Worm (Caenorhabditis elegans) whole organism, L3 larva: ENCODE measurements around the gene T10C6.7.

Source experiments
- R02D3.7 ChIP-seq: fragments of 150-350 bp; optimal IDR thresholded peaks from 2 replicates; lab custom pipeline; 2014; ENCODE audit warnings: missing biosample characterization, missing genetic modification characterization
- ZK546.5 ChIP-seq: sonication (generic microtip); optimal IDR thresholded peaks from 2 replicates; lab custom pipeline; 2017; ENCODE audit warnings: missing biosample characterization, missing genetic modification characterization
- aly-2 ChIP-seq: fragments of 150-350 bp; optimal IDR thresholded peaks from 2 replicates; lab custom pipeline; 2014; ENCODE audit warnings: missing biosample characterization, missing genetic modification characterization
- ceh-16 ChIP-seq: sonication (generic microtip); optimal IDR thresholded peaks from 2 replicates; lab custom pipeline; 2017; ENCODE audit warnings: missing biosample characterization, missing genetic modification characterization
- ceh-28 ChIP-seq: fragments of 150-350 bp; optimal IDR thresholded peaks from 2 replicates; lab custom pipeline; 2014; ENCODE audit warnings: missing biosample characterization, missing genetic modification reagents, missing genetic modification characterization
- ceh-82 ChIP-seq: fragments of 150-350 bp; optimal IDR thresholded peaks from 2 replicates; lab custom pipeline; 2014; ENCODE audit warnings: missing biosample characterization, missing genetic modification characterization
- daf-12 ChIP-seq: fragments of 150-350 bp; optimal IDR thresholded peaks from 2 replicates; lab custom pipeline; 2014; ENCODE audit warnings: missing biosample characterization, missing genetic modification reagents, missing genetic modification characterization
- egl-27 ChIP-seq: sonication (generic microtip); optimal IDR thresholded peaks from 4 replicates; lab custom pipeline; 2017; ENCODE audit warnings: missing biosample characterization, missing genetic modification reagents, missing genetic modification characterization
- egl-5 ChIP-seq: fragments of 150-350 bp; optimal IDR thresholded peaks from 2 replicates; lab custom pipeline; 2017; ENCODE audit warnings: missing biosample characterization, missing genetic modification reagents, missing genetic modification characterization, inconsistent platforms
- elt-1 ChIP-seq: fragments of 150-350 bp; optimal IDR thresholded peaks from 2 replicates; lab custom pipeline; 2014; ENCODE audit warnings: missing biosample characterization, missing genetic modification characterization
- elt-2 ChIP-seq: sonication (generic microtip); optimal IDR thresholded peaks from 2 replicates; lab custom pipeline; 2016; ENCODE audit warnings: missing genetic modification reagents, mild to moderate bottlenecking, missing genetic modification characterization, missing compliant biosample characterization
- elt-3 ChIP-seq, 3 experiments: fragments of 150-350 bp in 1 of 3; sonication (generic microtip) in 2 of 3; optimal IDR thresholded peaks; 2 replicates in 2 of 3; 4 replicates in 1 of 3; lab custom pipeline; 2014 to 2017; ENCODE audit warnings: missing biosample characterization in 3 of 3, missing genetic modification characterization in 3 of 3
- eor-1 ChIP-seq, 2 experiments: fragments of 150-350 bp; optimal IDR thresholded peaks; 2 replicates each; lab custom pipeline; 2014 to 2018; ENCODE audit warnings: missing biosample characterization in 2 of 2, missing genetic modification characterization in 2 of 2
- fkh-10 ChIP-seq: sonication (generic microtip); optimal IDR thresholded peaks from 2 replicates; lab custom pipeline; 2017; ENCODE audit warnings: missing biosample characterization, missing genetic modification reagents, missing genetic modification characterization
- fos-1 ChIP-seq: fragments of 150-350 bp; optimal IDR thresholded peaks from 2 replicates; lab custom pipeline; 2014; ENCODE audit warnings: missing biosample characterization, missing genetic modification characterization
- hmg-11 ChIP-seq: sonication (generic microtip); optimal IDR thresholded peaks from 2 replicates; lab custom pipeline; 2016; ENCODE audit warnings: missing genetic modification characterization, missing compliant biosample characterization
- jun-1 ChIP-seq: fragments of 150-350 bp; optimal IDR thresholded peaks from 2 replicates; lab custom pipeline; 2014; ENCODE audit warnings: missing biosample characterization, missing genetic modification reagents, missing genetic modification characterization
- lin-15B ChIP-seq: fragments of 150-350 bp; optimal IDR thresholded peaks from 2 replicates; lab custom pipeline; 2014; ENCODE audit warnings: missing biosample characterization, missing genetic modification characterization
- mdl-1 ChIP-seq: fragments of 150-350 bp; optimal IDR thresholded peaks from 2 replicates; lab custom pipeline; 2014; ENCODE audit warnings: missing biosample characterization, missing genetic modification characterization
- mml-1 ChIP-seq: fragments of 150-350 bp; sonication (generic microtip); optimal IDR thresholded peaks from 3 replicates; lab custom pipeline; 2014; ENCODE audit warnings: missing biosample characterization, missing genetic modification characterization
- nfya-1 ChIP-seq: sonication (generic microtip); optimal IDR thresholded peaks from 2 replicates; lab custom pipeline; 2017; ENCODE audit warnings: missing genetic modification characterization, mild to moderate bottlenecking, missing compliant biosample characterization, antibody characterized with exemption, moderate library complexity; ENCODE audit not compliant: insufficient read depth
- nhr-12 ChIP-seq: fragments of 150-350 bp; optimal IDR thresholded peaks from 2 replicates; lab custom pipeline; 2014; ENCODE audit warnings: missing biosample characterization, missing genetic modification characterization
- nhr-23 ChIP-seq: fragments of 150-350 bp; optimal IDR thresholded peaks from 2 replicates; lab custom pipeline; 2014; ENCODE audit warnings: missing biosample characterization, missing genetic modification reagents, missing genetic modification characterization
- nhr-237 ChIP-seq: fragments of 150-350 bp; optimal IDR thresholded peaks from 2 replicates; lab custom pipeline; 2014; ENCODE audit warnings: missing biosample characterization, missing genetic modification characterization
- nhr-25 ChIP-seq: sonication (generic microtip); optimal IDR thresholded peaks from 2 replicates; lab custom pipeline; 2017; ENCODE audit warnings: missing biosample characterization, missing genetic modification characterization
- nhr-28 ChIP-seq: fragments of 150-350 bp; optimal IDR thresholded peaks from 2 replicates; lab custom pipeline; 2014; ENCODE audit warnings: missing biosample characterization, missing genetic modification characterization
- nhr-67 ChIP-seq: fragments of 150-350 bp; optimal IDR thresholded peaks from 2 replicates; lab custom pipeline; 2014; ENCODE audit warnings: missing biosample characterization, missing genetic modification characterization
- nhr-76 ChIP-seq: fragments of 150-350 bp; sonication (generic microtip); optimal IDR thresholded peaks from 5 replicates; lab custom pipeline; 2014; ENCODE audit warnings: missing biosample characterization, missing genetic modification characterization
- nhr-77 ChIP-seq: fragments of 150-350 bp; optimal IDR thresholded peaks from 2 replicates; lab custom pipeline; 2014; ENCODE audit warnings: missing biosample characterization, missing genetic modification characterization
- pha-4 ChIP-seq: fragments of 150-350 bp; optimal IDR thresholded peaks from 2 replicates; lab custom pipeline; 2014; ENCODE audit warnings: missing biosample characterization, missing genetic modification reagents, missing genetic modification characterization
- pqm-1 ChIP-seq: fragments of 150-350 bp; optimal IDR thresholded peaks from 2 replicates; lab custom pipeline; 2017; ENCODE audit warnings: missing biosample characterization, missing genetic modification characterization, inconsistent platforms
- skn-1 ChIP-seq: fragments of 150-350 bp; optimal IDR thresholded peaks from 2 replicates; lab custom pipeline; 2014; ENCODE audit warnings: missing biosample characterization, missing genetic modification characterization
- snpc-4 ChIP-seq: fragments of 150-350 bp; optimal IDR thresholded peaks from 2 replicates; lab custom pipeline; 2014; ENCODE audit warnings: missing biosample characterization, missing genetic modification characterization
- tbx-2 ChIP-seq: sonication (generic microtip); optimal IDR thresholded peaks from 2 replicates; lab custom pipeline; 2016; ENCODE audit warnings: mild to moderate bottlenecking, missing genetic modification characterization, missing compliant biosample characterization
- unc-39 ChIP-seq: sonication (generic microtip); optimal IDR thresholded peaks from 4 replicates; lab custom pipeline; 2017; ENCODE audit warnings: missing biosample characterization, missing genetic modification characterization
- ztf-11 ChIP-seq: fragments of 150-350 bp; optimal IDR thresholded peaks from 2 replicates; lab custom pipeline; 2014; ENCODE audit warnings: missing biosample characterization, missing genetic modification characterization
- ztf-4 ChIP-seq: fragments of 150-350 bp; optimal IDR thresholded peaks from 2 replicates; lab custom pipeline; 2014; ENCODE audit warnings: missing biosample characterization, missing genetic modification characterization

T10C6.7 gene

ce11 chrV:16007505-16007904 lies 24.0 kb downstream of the T10C6.7 start, which contains the start of gene str-231:
str-231 (minus strand) TSS chrV:16007605.
- TF ChIP-seq pha-4 (tag; lab: Kevin White, UChicago) = no peak
- no peak for TF ChIP-seq nhr-25 (tag; lab: Kevin White, UChicago)
- TF ChIP-seq nhr-67 = no peak
- no peak for TF ChIP-seq ZK546.5 (tag; lab: Kevin White, UChicago)
- TF ChIP-seq pqm-1 = no peak
- no peak for TF ChIP-seq ztf-11
- TF ChIP-seq unc-39 (tag; lab: Kevin White, UChicago) = no peak
- TF ChIP-seq nhr-237 (tag; lab: Kevin White, UChicago) = no peak
- TF ChIP-seq ceh-28 = no peak
- no peak for TF ChIP-seq R02D3.7 (tag; lab: Kevin White, UChicago)
- no peak for TF ChIP-seq nhr-28 (tag; lab: Kevin White, UChicago)

- TF ChIP-seq nfya-1 (tag; lab: Kevin White, UChicago) = no peak
- no peak for TF ChIP-seq elt-1 (tag; lab: Kevin White, UChicago)
- no peak for TF ChIP-seq lin-15B (tag; lab: Kevin White, UChicago)
- no peak for TF ChIP-seq pha-4 (tag; lab: Kevin White, UChicago)
- no peak for TF ChIP-seq nhr-23
- no peak for TF ChIP-seq ceh-28
- no peak for TF ChIP-seq nhr-76 (tag; lab: Kevin White, UChicago)
- TF ChIP-seq egl-27 (tag; lab: Kevin White, UChicago) = no peak
- no peak for TF ChIP-seq daf-12 (tag; lab: Kevin White, UChicago)
Observed at ce11 chrV:16002288-16002687, 29.2 kb downstream of the T10C6.7 start, which contains the start of gene nhr-63. nhr-63 (plus strand) TSS chrV:16002588.

DNA sequence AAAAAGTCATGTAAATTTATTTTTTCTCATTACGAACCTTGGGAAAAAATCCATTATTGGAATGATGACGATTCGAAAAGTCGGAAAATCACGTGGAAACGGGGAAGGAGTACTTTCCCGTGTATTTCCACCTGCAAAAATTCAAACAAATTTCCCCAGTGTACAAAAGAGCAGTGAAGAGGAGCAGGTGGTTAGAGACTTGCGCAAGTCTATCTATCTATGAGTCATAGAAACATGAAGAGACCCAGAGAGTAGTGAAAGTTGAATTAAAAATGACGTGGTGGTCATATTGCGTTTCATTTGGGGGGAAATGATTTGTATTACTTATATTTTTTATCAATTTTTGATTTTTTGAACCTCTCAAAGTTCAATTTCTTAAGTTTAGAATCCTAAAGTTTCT lies 31.1 kb downstream of the T10C6.7 start, which contains the start of gene nhr-50:
Gene nhr-50 (minus strand): TSS at position 199 of the 400 bp plus-strand sequence.
- no peak for TF ChIP-seq nhr-12
- no peak for TF ChIP-seq nhr-28 (tag; lab: Kevin White, UChicago)
- no peak for TF ChIP-seq ceh-28
- TF ChIP-seq egl-5 (tag; lab: Kevin White, UChicago) = no peak
- no peak for TF ChIP-seq R02D3.7 (tag; lab: Kevin White, UChicago)
- no peak for TF ChIP-seq aly-2 (tag; lab: Kevin White, UChicago)
- TF ChIP-seq ceh-16 (tag; lab: Kevin White, UChicago) = no peak
- no peak for TF ChIP-seq mml-1
- no peak for TF ChIP-seq snpc-4 (tag; lab: Kevin White, UChicago)
- TF ChIP-seq skn-1 = peak; percentile 13
- no peak for TF ChIP-seq hmg-11 (tag; lab: Kevin White, UChicago)
- TF ChIP-seq ztf-11 = no peak
- TF ChIP-seq mdl-1 (tag; lab: Kevin White, UChicago) = peak; percentile 13
- TF ChIP-seq nhr-23 = peak; percentile 55
- no peak for TF ChIP-seq fkh-10 (GFP tag; lab: Kevin White, UChicago)
- no peak for TF ChIP-seq daf-12 (tag; lab: Kevin White, UChicago)
- no peak for TF ChIP-seq nhr-76 (tag; lab: Kevin White, UChicago)
- peak; percentile 69 for TF ChIP-seq fos-1 (tag; lab: Kevin White, UChicago)
- no peak for TF ChIP-seq egl-27 (tag; lab: Kevin White, UChicago)
- TF ChIP-seq elt-2 (tag; lab: Kevin White, UChicago) = peak; percentile 80
- peak; percentile 92 for TF ChIP-seq jun-1 (tag; lab: Kevin White, UChicago)
- no peak for TF ChIP-seq elt-3 (tag; optimal IDR thresholded peaks at IDR 0.05; lab: Kevin White, UChicago)
- no peak for TF ChIP-seq nhr-237 (tag; lab: Kevin White, UChicago)
- peak; percentile 84 for TF ChIP-seq pqm-1
- TF ChIP-seq nhr-77 (tag; lab: Kevin White, UChicago) = no peak
- TF ChIP-seq pha-4 (tag; lab: Kevin White, UChicago) = peak; percentile 93
- peak; percentile 12 for TF ChIP-seq nhr-25 (tag; lab: Kevin White, UChicago)
- TF ChIP-seq eor-1 (tag; optimal IDR thresholded peaks at IDR 0.05; lab: Kevin White, UChicago) = no peak
- TF ChIP-seq, all 47 proteins: peak for 9

DNA sequence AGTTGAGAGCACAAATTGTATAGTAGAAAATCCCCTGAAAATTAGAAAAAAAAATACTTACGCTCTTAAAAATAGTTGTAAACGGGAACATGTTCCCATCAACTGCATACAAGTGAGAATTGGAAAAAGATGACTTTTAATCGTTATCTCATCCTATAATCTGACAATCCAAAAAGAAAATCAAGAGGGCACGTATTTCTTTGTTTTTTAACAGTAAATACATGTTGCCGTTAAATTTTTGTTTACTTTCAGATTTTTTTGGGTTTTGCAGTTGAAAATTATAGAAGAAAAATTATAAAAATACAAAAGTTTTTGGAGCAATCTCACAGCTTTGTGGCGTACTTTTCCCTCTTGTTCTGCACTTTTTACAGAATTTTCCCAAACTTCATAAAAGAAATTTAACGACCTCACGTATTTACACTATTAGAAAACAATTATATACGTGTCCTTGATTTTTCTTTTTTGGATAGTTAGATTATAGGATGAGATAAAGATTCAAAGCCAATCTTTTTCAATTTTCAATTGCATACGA lies 34.8 kb downstream of the T10C6.7 start, which contains the start of the genes C06C6.9 and C06C6.8:
Gene C06C6.9 (minus strand): TSS at position 101 of the 532 bp plus-strand sequence.
Gene C06C6.8 (plus strand): TSS at position 482 of the 532 bp plus-strand sequence.
- TF ChIP-seq tbx-2 (tag; lab: Kevin White, UChicago) (no peak), fkh-10 (GFP tag; lab: Kevin White, UChicago) (no peak), mdl-1 (tag; lab: Kevin White, UChicago) (no peak), nhr-28 (tag; lab: Kevin White, UChicago) (no peak), skn-1 (no peak), nhr-77 (tag; lab: Kevin White, UChicago) (no peak), nhr-237 (tag; lab: Kevin White, UChicago) (no peak), ztf-4 (tag; lab: Kevin White, UChicago) (no peak), nhr-67 (no peak), nhr-23 (no peak), elt-2 (tag; lab: Kevin White, UChicago) (no peak), ceh-82 (tag; lab: Kevin White, UChicago) (no peak)
